Fruit fly (Drosophila melanogaster) Kc167 (cell line): ENCODE results near the gene dsf.

Experiments
- Myc ChIP-seq: fragments of >200 bp; optimal IDR thresholded peaks from 2 replicates; lab custom pipeline; 2017; ENCODE audit warnings: missing external identifiers
- Sin3A ChIP-seq: fragments of >200 bp; optimal IDR thresholded peaks from 2 replicates; lab custom pipeline; 2018; ENCODE audit warnings: missing external identifiers
- h ChIP-seq: fragments of >200 bp; optimal IDR thresholded peaks from 3 replicates; lab custom pipeline; 2018; ENCODE audit warnings: missing external identifiers
- insv ChIP-seq: fragments of >200 bp; optimal IDR thresholded peaks from 3 replicates; lab custom pipeline; 2018; ENCODE audit warnings: missing external identifiers
- psq ChIP-seq: fragments of >200 bp; optimal IDR thresholded peaks from 2 replicates; lab custom pipeline; 2017; ENCODE audit warnings: missing external identifiers

DNA sequence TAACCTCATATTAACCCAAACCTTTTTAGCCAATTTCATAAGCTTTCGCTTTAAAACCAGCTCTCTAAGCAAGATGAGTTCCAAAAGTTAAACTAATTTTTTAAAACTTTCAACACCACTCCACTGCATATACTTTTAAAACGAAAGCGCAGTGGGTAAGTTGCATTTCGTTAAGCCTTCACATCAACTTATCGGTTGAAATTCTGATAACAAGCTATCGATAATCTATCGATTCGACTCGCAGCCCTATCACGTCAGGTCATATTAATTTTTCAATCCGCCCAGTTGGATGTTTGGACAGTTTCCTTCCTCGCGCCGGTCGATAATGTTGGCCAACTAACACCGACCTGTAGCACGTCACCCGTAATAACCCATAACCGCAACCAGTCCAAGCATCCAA, 60.4 kb downstream of the dsf start, which contains the start of gene ifc:
- TF ChIP-seq h (lab: Kevin White, UChicago) (no peak), insv (lab: Kevin White, UChicago) (no peak), Myc (lab: Kevin White, UChicago) (no peak), Sin3A (lab: Kevin White, UChicago) (no peak), psq (lab: Kevin White, UChicago) (no peak)
